Worm (Caenorhabditis elegans): ENCODE results near the gene eri-3.

The eri-3 gene

DNA sequence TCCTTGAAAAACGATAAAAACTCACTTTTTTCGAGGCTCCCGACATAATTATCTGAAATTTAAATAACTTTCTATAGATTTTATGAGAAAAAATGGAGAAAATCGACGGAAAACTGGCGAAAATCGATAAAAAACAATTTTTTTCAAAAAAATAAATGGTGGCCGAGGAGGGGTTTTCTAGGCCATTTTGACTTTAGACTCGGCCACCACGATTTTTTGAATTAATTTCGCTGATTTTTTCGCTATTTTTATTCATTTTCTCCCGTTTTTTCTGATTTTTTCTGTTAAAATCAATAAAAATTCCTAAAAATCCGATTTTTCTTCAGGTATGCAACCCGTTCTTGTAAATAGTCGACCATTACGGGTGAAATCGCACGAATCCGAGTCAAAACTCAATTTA is at the start of gene eri-3, which contains the start of gene sut-1:
eri-3 (plus strand) TSS at position 327 of the 400 bp plus-strand sequence.
sut-1 (minus strand) TSS at position 58 of the 400 bp plus-strand sequence.
- no peak for TF ChIP-seq F13C5.2 (tag; optimal IDR thresholded peaks at IDR 0.05)
- TF ChIP-seq tra-4 (tag; optimal IDR thresholded peaks at IDR 0.05) = no peak
- no peak for TF ChIP-seq ceh-36 (tag; optimal IDR thresholded peaks at IDR 0.05)
- no peak for TF ChIP-seq aly-1 (tag; optimal IDR thresholded peaks at IDR 0.05)
- TF ChIP-seq pes-1 (GFP tag; IDR thresholded peaks at IDR 0.05) = no peak
- no peak for TF ChIP-seq ceh-13 (GFP tag; optimal IDR thresholded peaks at IDR 0.05)
- TF ChIP-seq scrt-1 (GFP tag; IDR thresholded peaks at IDR 0.05) = no peak
- no peak for TF ChIP-seq hmg-4 (GFP tag; optimal IDR thresholded peaks at IDR 0.05)
- no peak for TF ChIP-seq hmbx-1 (tag; optimal IDR thresholded peaks at IDR 0.05)
- no peak for TF ChIP-seq tbx-11 (GFP tag; IDR thresholded peaks at IDR 0.05)
- no peak for TF ChIP-seq hnd-1 (tag; optimal IDR thresholded peaks at IDR 0.05)
- TF ChIP-seq ama-1 (optimal IDR thresholded peaks at IDR 0.05) = no peak

DNA sequence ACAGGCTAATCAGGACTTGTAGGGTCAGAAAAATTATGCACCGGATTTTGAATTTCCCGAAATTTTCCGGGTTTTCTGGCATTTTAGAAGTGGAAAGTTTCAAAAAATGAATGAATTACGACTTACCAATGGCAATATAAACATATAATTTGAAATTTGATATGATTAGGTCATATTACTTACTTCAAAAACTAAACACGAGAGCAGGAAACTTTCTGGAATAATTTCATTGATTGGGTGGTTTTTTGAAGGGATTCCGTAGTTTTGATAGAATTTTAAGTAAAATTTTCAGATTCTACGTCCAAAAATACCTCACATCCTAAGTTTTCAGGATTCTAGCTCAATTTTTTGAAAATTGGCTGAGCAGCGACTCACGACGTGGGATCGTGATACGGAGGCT is 47.9 kb upstream of the eri-3 start, which contains the start of gene K02E7.11:
K02E7.11 (minus strand) TSS at position 101 of the 400 bp plus-strand sequence.
- TF ChIP-seq hmbx-1 (tag; optimal IDR thresholded peaks at IDR 0.05) = no peak
- no peak for TF ChIP-seq flt-1 (GFP tag; IDR thresholded peaks at IDR 0.05)
- TF ChIP-seq hmg-4 (GFP tag; optimal IDR thresholded peaks at IDR 0.05) = no peak
- TF ChIP-seq ceh-36 (tag; optimal IDR thresholded peaks at IDR 0.05) = no peak
- no peak for TF ChIP-seq ceh-13 (GFP tag; optimal IDR thresholded peaks at IDR 0.05)
- no peak for TF ChIP-seq B0310.2 (tag; optimal IDR thresholded peaks at IDR 0.05)

DNA sequence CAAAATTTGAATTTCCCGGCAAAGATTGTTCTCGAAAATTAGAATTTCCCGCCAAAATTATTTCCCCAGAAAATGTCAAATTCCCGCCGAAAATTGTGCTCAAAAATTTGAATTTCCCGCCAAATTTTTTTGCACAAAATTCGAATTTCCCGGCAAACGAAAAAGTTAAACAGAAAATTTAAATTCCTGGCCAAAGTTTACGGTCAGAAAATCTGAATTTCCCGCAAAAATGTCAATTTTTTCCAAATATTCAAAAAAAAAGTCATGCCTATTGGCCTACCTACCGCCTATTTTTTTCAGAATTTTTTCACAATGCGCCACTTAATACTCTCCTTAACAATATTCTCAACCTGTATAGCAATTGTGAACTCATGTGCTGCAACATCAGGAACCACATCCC is 40.5 kb upstream of the eri-3 start, which contains the start of gene K02E7.1:
K02E7.1 (plus strand) TSS at position 301 of the 400 bp plus-strand sequence.
- TF ChIP-seq scrt-1 (GFP tag; IDR thresholded peaks at IDR 0.05) = no peak
- no peak for TF ChIP-seq pes-1 (GFP tag; IDR thresholded peaks at IDR 0.05)
- TF ChIP-seq tra-4 (tag; optimal IDR thresholded peaks at IDR 0.05) = no peak
- no peak for TF ChIP-seq F13C5.2 (tag; optimal IDR thresholded peaks at IDR 0.05)
- TF ChIP-seq flt-1 (GFP tag; IDR thresholded peaks at IDR 0.05) = no peak
- TF ChIP-seq hnd-1 (tag; optimal IDR thresholded peaks at IDR 0.05) = no peak

DNA sequence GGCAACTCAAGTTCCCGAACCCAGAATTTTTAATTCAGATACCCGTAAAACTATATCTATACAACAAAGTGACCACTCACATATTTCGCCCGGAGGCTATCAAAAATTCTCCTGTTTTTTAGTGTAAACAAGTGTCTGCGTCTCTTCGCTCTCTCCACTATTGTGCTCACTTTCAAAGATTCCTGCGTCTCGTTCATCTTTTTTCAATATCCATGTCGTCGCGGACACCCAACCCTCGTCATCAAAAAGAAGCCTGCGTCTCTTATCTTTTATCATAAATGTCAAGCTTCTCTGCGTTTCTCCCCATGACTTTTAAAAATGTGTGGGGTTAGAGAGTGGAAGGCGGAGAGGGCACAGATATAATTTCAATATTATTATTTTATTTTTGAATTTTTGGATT is 38.4 kb upstream of the eri-3 start:
- TF ChIP-seq pes-1 (GFP tag; IDR thresholded peaks at IDR 0.05) = no peak
- TF ChIP-seq B0310.2 (tag; optimal IDR thresholded peaks at IDR 0.05) = no peak
- no peak for TF ChIP-seq ceh-13 (GFP tag; optimal IDR thresholded peaks at IDR 0.05)
- TF ChIP-seq tbx-11 (GFP tag; IDR thresholded peaks at IDR 0.05) = no peak
- TF ChIP-seq tra-4 (tag; optimal IDR thresholded peaks at IDR 0.05) = no peak
- no peak for TF ChIP-seq hmbx-1 (tag; optimal IDR thresholded peaks at IDR 0.05)

DNA sequence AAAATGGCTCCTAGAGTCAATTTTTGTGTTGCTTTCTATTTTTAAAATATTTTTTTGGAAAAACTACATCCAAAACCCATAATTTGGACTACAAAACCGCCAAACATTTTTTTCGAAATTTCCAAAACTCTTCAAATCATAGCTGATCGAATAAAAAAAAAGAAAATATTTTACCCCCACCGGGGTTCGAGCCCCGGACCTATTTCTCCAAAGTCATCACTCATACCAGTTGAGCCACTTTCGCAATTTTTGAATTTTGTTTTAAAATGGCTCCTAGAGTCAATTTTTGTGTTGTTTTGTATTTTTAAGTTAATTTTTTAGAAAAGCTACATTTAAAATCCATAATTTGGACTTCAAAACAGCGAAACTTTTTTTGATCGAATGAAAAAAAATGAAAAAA is 37.8 kb upstream of the eri-3 start:
- TF ChIP-seq tbx-37 (GFP tag; conservative IDR thresholded peaks at IDR 0.05) = no peak
- TF ChIP-seq ama-1 (optimal IDR thresholded peaks at IDR 0.05) = no peak
- TF ChIP-seq ceh-13 (GFP tag; optimal IDR thresholded peaks at IDR 0.05) = no peak
- TF ChIP-seq tra-4 (tag; optimal IDR thresholded peaks at IDR 0.05) = no peak
- TF ChIP-seq sea-1 (GFP tag; conservative IDR thresholded peaks at IDR 0.05) = no peak
- no peak for TF ChIP-seq hnd-1 (tag; optimal IDR thresholded peaks at IDR 0.05)
- no peak for TF ChIP-seq F13C5.2 (tag; optimal IDR thresholded peaks at IDR 0.05)
- no peak for TF ChIP-seq scrt-1 (GFP tag; IDR thresholded peaks at IDR 0.05)
- no peak for TF ChIP-seq ets-7 (tag; optimal IDR thresholded peaks at IDR 0.05)
- TF ChIP-seq B0310.2 (tag; optimal IDR thresholded peaks at IDR 0.05) = no peak
- TF ChIP-seq flt-1 (GFP tag; IDR thresholded peaks at IDR 0.05) = no peak
- no peak for TF ChIP-seq tbx-11 (GFP tag; IDR thresholded peaks at IDR 0.05)

DNA sequence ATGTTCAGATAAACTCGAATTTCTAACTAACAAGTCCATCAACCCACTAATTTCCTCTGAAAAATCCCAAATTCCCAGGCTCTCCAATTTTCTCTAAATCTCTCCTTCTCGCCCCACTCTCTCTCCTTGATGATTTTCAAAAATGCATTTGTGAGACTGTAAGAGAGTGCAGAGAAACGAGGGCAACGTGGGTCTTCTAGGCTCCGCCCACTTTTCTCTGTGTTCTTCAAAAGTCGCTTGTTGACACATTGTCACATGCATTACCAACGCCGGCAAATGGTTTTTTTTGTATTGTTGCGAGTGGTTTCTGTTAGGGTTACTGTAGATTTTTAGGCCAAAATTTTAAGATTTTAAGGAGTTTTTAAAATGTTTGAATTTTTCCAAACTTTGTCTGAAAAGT is 36.9 kb upstream of the eri-3 start:
- TF ChIP-seq tra-4 (tag; optimal IDR thresholded peaks at IDR 0.05) = no peak
- no peak for TF ChIP-seq ceh-13 (GFP tag; optimal IDR thresholded peaks at IDR 0.05)
- no peak for TF ChIP-seq ama-1 (optimal IDR thresholded peaks at IDR 0.05)
- no peak for TF ChIP-seq pes-1 (GFP tag; IDR thresholded peaks at IDR 0.05)
- TF ChIP-seq aly-1 (tag; optimal IDR thresholded peaks at IDR 0.05) = no peak
- no peak for TF ChIP-seq B0310.2 (tag; optimal IDR thresholded peaks at IDR 0.05)
- TF ChIP-seq tbx-37 (GFP tag; conservative IDR thresholded peaks at IDR 0.05) = no peak

ce11 chrII:1088527-1089230 is 34.7 kb upstream of the eri-3 start:
- TF ChIP-seq flt-1 (GFP tag; IDR thresholded peaks at IDR 0.05) (no peak), ceh-36 (tag; optimal IDR thresholded peaks at IDR 0.05) (no peak), sea-1 (GFP tag; conservative IDR thresholded peaks at IDR 0.05) (no peak), ceh-13 (GFP tag; optimal IDR thresholded peaks at IDR 0.05) (no peak), tra-4 (tag; optimal IDR thresholded peaks at IDR 0.05) (no peak), B0310.2 (tag; optimal IDR thresholded peaks at IDR 0.05) (no peak), hnd-1 (tag; optimal IDR thresholded peaks at IDR 0.05) (no peak), ama-1 (optimal IDR thresholded peaks at IDR 0.05) (no peak), ets-7 (tag; optimal IDR thresholded peaks at IDR 0.05) (no peak)

DNA sequence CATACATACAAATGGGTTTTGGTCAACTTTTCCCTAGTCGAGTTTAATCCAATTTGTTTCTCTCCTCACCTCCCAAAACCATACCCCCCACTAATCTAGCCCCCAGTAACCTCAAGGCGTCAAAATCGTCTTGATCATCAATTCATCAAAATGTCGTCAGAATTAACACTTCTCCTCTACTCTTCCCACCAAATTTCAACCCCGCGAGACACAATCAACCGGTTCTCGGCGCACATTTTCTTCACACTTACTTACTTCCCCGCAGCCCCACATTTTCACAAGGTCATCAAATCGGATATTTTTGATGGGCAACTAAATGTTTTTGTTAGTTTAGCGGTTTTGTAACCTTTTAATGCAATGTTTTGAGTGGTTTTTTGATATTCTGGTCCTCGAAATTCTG is 32.6 kb upstream of the eri-3 start:
- TF ChIP-seq flt-1 (GFP tag; IDR thresholded peaks at IDR 0.05) = no peak
- TF ChIP-seq tbx-37 (GFP tag; conservative IDR thresholded peaks at IDR 0.05) = no peak
- no peak for TF ChIP-seq pes-1 (GFP tag; IDR thresholded peaks at IDR 0.05)
- TF ChIP-seq hnd-1 (tag; optimal IDR thresholded peaks at IDR 0.05) = no peak
- no peak for TF ChIP-seq tra-4 (tag; optimal IDR thresholded peaks at IDR 0.05)
- no peak for TF ChIP-seq ceh-13 (GFP tag; optimal IDR thresholded peaks at IDR 0.05)
- no peak for TF ChIP-seq aly-1 (tag; optimal IDR thresholded peaks at IDR 0.05)
- TF ChIP-seq B0310.2 (tag; optimal IDR thresholded peaks at IDR 0.05) = no peak
- no peak for TF ChIP-seq sea-1 (GFP tag; conservative IDR thresholded peaks at IDR 0.05)
- TF ChIP-seq ceh-36 (tag; optimal IDR thresholded peaks at IDR 0.05) = no peak
- no peak for TF ChIP-seq hmbx-1 (tag; optimal IDR thresholded peaks at IDR 0.05)
- TF ChIP-seq F13C5.2 (tag; optimal IDR thresholded peaks at IDR 0.05) = no peak
- TF ChIP-seq tbx-11 (GFP tag; IDR thresholded peaks at IDR 0.05) = no peak
- no peak for TF ChIP-seq scrt-1 (GFP tag; IDR thresholded peaks at IDR 0.05)
- TF ChIP-seq hmg-4 (GFP tag; optimal IDR thresholded peaks at IDR 0.05) = no peak
- no peak for TF ChIP-seq ets-7 (tag; optimal IDR thresholded peaks at IDR 0.05)
- no peak for TF ChIP-seq ama-1 (optimal IDR thresholded peaks at IDR 0.05)

Data from whole organism, early embryonic.